Worm (Caenorhabditis elegans): ENCODE data around the gene C25G4.7.

ce11 chrIV:12410167-12410566, 46.5 kb upstream of the C25G4.7 start, which contains the start of gene acl-13:
- TF ChIP-seq aly-2 (tag; optimal IDR thresholded peaks at IDR 0.05) (no peak), zag-1 (tag; optimal IDR thresholded peaks at IDR 0.05) (no peak), egl-27 (tag; optimal IDR thresholded peaks at IDR 0.05) (no peak), mep-1 (tag; optimal IDR thresholded peaks at IDR 0.05) (no peak), pax-3 (tag; optimal IDR thresholded peaks at IDR 0.05) (no peak), elt-2 (tag; optimal IDR thresholded peaks at IDR 0.05) (no peak), ama-1 (optimal IDR thresholded peaks at IDR 0.05) (no peak), ceh-63 (GFP tag; optimal IDR thresholded peaks at IDR 0.05) (no peak)
